Worm (Caenorhabditis elegans): ENCODE results near the gene C34C6.3.

Gene C34C6.3

ce11 chrII:8701059-8701458 is 9.3 kb downstream of the C34C6.3 start:
- TF ChIP-seq lsy-2 (tag; optimal IDR thresholded peaks at IDR 0.05) = peak in 1 of 2 experiments; percentile 84
- peak in 1 of 2 experiments; percentile 49 for TF ChIP-seq unc-62 (GFP tag; optimal IDR thresholded peaks at IDR 0.05 in 1 of 2)
- TF ChIP-seq unc-62 (tag; optimal IDR thresholded peaks at IDR 0.05) = no peak
- no peak for TF ChIP-seq rbr-2 (tag; optimal IDR thresholded peaks at IDR 0.05)
- no peak for TF ChIP-seq hif-1 (tag; optimal IDR thresholded peaks at IDR 0.05)
- no peak for TF ChIP-seq ama-1 (optimal IDR thresholded peaks at IDR 0.05)
- no peak for TF ChIP-seq F26F4.8 (GFP tag; conservative IDR thresholded peaks at IDR 0.05)
- no peak for TF ChIP-seq lim-7 (GFP tag; IDR thresholded peaks at IDR 0.05)
- no peak for TF ChIP-seq mdt-29 (GFP tag; IDR thresholded peaks at IDR 0.05)
- no peak for TF ChIP-seq spr-1 (tag; optimal IDR thresholded peaks at IDR 0.05)

- TF ChIP-seq hlh-30 (tag; optimal IDR thresholded peaks at IDR 0.05; ENCODE audit: insufficient read depth) (no peak), vab-7 (GFP tag; IDR thresholded peaks at IDR 0.05) (no peak)
These were observed 10.1 kb downstream of the C34C6.3 start, which contains the start of gene sphk-1 for ce11 chrII:8701619-8702350. TSS of gene sphk-1 (minus strand) at chrII:8701669.

ce11 chrII:8703729-8704128 is 12.0 kb downstream of the C34C6.3 start, which contains the start of gene ceh-7:
TSS of gene ceh-7 (minus strand) at chrII:8703829.
- TF ChIP-seq nhr-76 (tag; optimal IDR thresholded peaks at IDR 0.05) (no peak), dmd-8 (GFP tag; IDR thresholded peaks at IDR 0.05) (no peak), php-3 (GFP tag; IDR thresholded peaks at IDR 0.05) (no peak), lsy-2 (tag; optimal IDR thresholded peaks at IDR 0.05) (no peak), nhr-25 (tag; optimal IDR thresholded peaks at IDR 0.05; ENCODE audit: borderline replicate concordance, insufficient read depth) (no peak), daf-12 (tag; optimal IDR thresholded peaks at IDR 0.05) (no peak)

ce11 chrII:8704413-8704874 is 12.7 kb downstream of the C34C6.3 start, which contains the start of gene prx-5:
TSS of gene prx-5 (plus strand) at chrII:8704824.
- TF ChIP-seq F26F4.8 (GFP tag; conservative IDR thresholded peaks at IDR 0.05) = no peak
- TF ChIP-seq nhr-11 (tag; optimal IDR thresholded peaks at IDR 0.05) = no peak
- TF ChIP-seq rbr-2 (tag; optimal IDR thresholded peaks at IDR 0.05) = no peak
- no peak for TF ChIP-seq jun-1 (tag; optimal IDR thresholded peaks at IDR 0.05)
- TF ChIP-seq F10B5.3 (tag; optimal IDR thresholded peaks at IDR 0.05) = no peak
- peak; percentile 77 for TF ChIP-seq nhr-28 (tag; optimal IDR thresholded peaks at IDR 0.05)
- peak; percentile 10 for TF ChIP-seq T20F7.1 (GFP tag; optimal IDR thresholded peaks at IDR 0.05)
- no peak for TF ChIP-seq daf-12 (tag; optimal IDR thresholded peaks at IDR 0.05)
- TF ChIP-seq madf-5 (GFP tag; IDR thresholded peaks at IDR 0.05) = no peak
- TF ChIP-seq lir-3 (tag; optimal IDR thresholded peaks at IDR 0.05) = no peak
- no peak for TF ChIP-seq ztf-7 (tag; optimal IDR thresholded peaks at IDR 0.05)
- TF ChIP-seq spr-3 (GFP tag; optimal IDR thresholded peaks at IDR 0.05) = no peak
- peak; percentile 35 for TF ChIP-seq pqm-1 (tag; optimal IDR thresholded peaks at IDR 0.05)
- TF ChIP-seq egl-43 (GFP tag; IDR thresholded peaks at IDR 0.05) = no peak
- TF ChIP-seq dve-1 (tag; optimal IDR thresholded peaks at IDR 0.05; ENCODE audit: insufficient read depth) = peak; percentile 32
- peak; percentile 29; the same call in 1 of the 2 replicates for TF ChIP-seq dmd-6 (GFP tag; IDR thresholded peaks at IDR 0.05)
- TF ChIP-seq php-3 (GFP tag; IDR thresholded peaks at IDR 0.05) = no peak
- no peak for TF ChIP-seq ceh-28 (tag; optimal IDR thresholded peaks at IDR 0.05)
- TF ChIP-seq vab-7 (GFP tag; IDR thresholded peaks at IDR 0.05) = no peak

ce11 chrII:8707024-8707423 is 15.3 kb downstream of the C34C6.3 start, which contains the start of gene cup-16:
TSS of gene cup-16 (plus strand) at chrII:8707155.
- TF ChIP-seq ceh-44 (GFP tag; IDR thresholded peaks at IDR 0.05) (no peak), vab-7 (GFP tag; IDR thresholded peaks at IDR 0.05) (no peak), unc-62 (GFP tag; optimal IDR thresholded peaks at IDR 0.05 in 1 of 2) (peak in 1 of 2 experiments; percentile 71), unc-62 (tag; optimal IDR thresholded peaks at IDR 0.05) (no peak), hlh-30 (tag; optimal IDR thresholded peaks at IDR 0.05; ENCODE audit: insufficient read depth) (peak; percentile 74), nhr-76 (tag; optimal IDR thresholded peaks at IDR 0.05) (no peak), set-16 (GFP tag; IDR thresholded peaks at IDR 0.05) (no peak), lsy-2 (tag; optimal IDR thresholded peaks at IDR 0.05) (peak in 1 of 2 experiments; percentile 36), dve-1 (tag; optimal IDR thresholded peaks at IDR 0.05; ENCODE audit: insufficient read depth) (no peak), nhr-11 (tag; optimal IDR thresholded peaks at IDR 0.05) (peak; percentile 71), daf-16 (GFP tag; optimal IDR thresholded peaks at IDR 0.05) (peak in 1 of 2 experiments; percentile 25), daf-16 (tag; optimal IDR thresholded peaks at IDR 0.05) (no peak), ceh-62 (tag; optimal IDR thresholded peaks at IDR 0.05) (no peak), mxl-2 (GFP tag; conservative IDR thresholded peaks at IDR 0.05) (no peak), hlh-11 (tag; optimal IDR thresholded peaks at IDR 0.05) (peak; percentile 55)
